Fruit fly (Drosophila melanogaster) whole organism, pupa: ENCODE results near the gene CG46303.
A peak's percentile ranks its signal among the peaks of the same experiment; 100 is the strongest.

Experiments
- CG10348 ChIP-seq: fragments of 200-800 bp; sonication (Bioruptor generic); IDR thresholded peaks from 2 replicates; pipeline ENCODE4 v1.3.6; 2022; ENCODE audit warnings: missing biosample characterization, missing genetic modification characterization
- CG12605 ChIP-seq: fragments of 200-800 bp; sonication (Bioruptor generic); IDR thresholded peaks from 2 replicates; pipeline ENCODE4 v1.3.6; 2022; ENCODE audit warnings: missing biosample characterization, missing genetic modification characterization
- CG13204 ChIP-seq: fragments of 200-800 bp; sonication (Bioruptor generic); optimal IDR thresholded peaks from 2 replicates; lab custom pipeline; 2018; ENCODE audit warnings: missing biosample characterization, mild to moderate bottlenecking, missing genetic modification characterization, moderate library complexity
- CG14655 ChIP-seq: fragments of 200-800 bp; sonication (Bioruptor generic); optimal IDR thresholded peaks from 3 replicates; lab custom pipeline; 2017; ENCODE audit warnings: mild to moderate bottlenecking, missing biosample characterization, missing genetic modification reagents, missing genetic modification characterization
- CG15710 ChIP-seq: fragments of 200-800 bp; sonication (Bioruptor generic); optimal IDR thresholded peaks from 2 replicates; lab custom pipeline; 2018; ENCODE audit warnings: missing biosample characterization, mild to moderate bottlenecking, missing genetic modification characterization, moderate library complexity
- CG17806 ChIP-seq: fragments of 200-800 bp; sonication (Bioruptor generic); optimal IDR thresholded peaks from 2 replicates; lab custom pipeline; 2018; ENCODE audit warnings: missing biosample characterization, mild to moderate bottlenecking, missing genetic modification characterization, moderate library complexity
- CG32121 ChIP-seq: fragments of 200-800 bp; sonication (Bioruptor generic); IDR thresholded peaks from 2 replicates; pipeline ENCODE4 v1.3.6; 2022; ENCODE audit warnings: missing biosample characterization, missing genetic modification characterization
- CG34367 ChIP-seq: fragments of 200-800 bp; sonication (Bioruptor generic); optimal IDR thresholded peaks from 2 replicates; lab custom pipeline; 2018; ENCODE audit warnings: missing biosample characterization, mild to moderate bottlenecking, missing genetic modification characterization
- CG4496 ChIP-seq: fragments of 200-800 bp; sonication (Bioruptor generic); IDR thresholded peaks from 3 replicates; pipeline ENCODE4 v1.3.6; 2022; ENCODE audit warnings: missing biosample characterization, missing genetic modification characterization
- CG8159 ChIP-seq: fragments of 200-800 bp; sonication (Bioruptor generic); optimal IDR thresholded peaks from 3 replicates; lab custom pipeline; 2018; ENCODE audit warnings: missing biosample characterization, mild to moderate bottlenecking, missing genetic modification characterization, moderate library complexity
- CG8301 ChIP-seq: fragments of 200-800 bp; sonication (Bioruptor generic); optimal IDR thresholded peaks from 2 replicates; lab custom pipeline; 2018; ENCODE audit warnings: missing biosample characterization, mild to moderate bottlenecking, missing genetic modification characterization
- CG9948 ChIP-seq: fragments of 200-800 bp; sonication (Bioruptor generic); optimal IDR thresholded peaks from 2 replicates; lab custom pipeline; 2018; ENCODE audit warnings: missing biosample characterization, mild to moderate bottlenecking, missing genetic modification characterization, moderate library complexity
- D1 ChIP-seq: fragments of 200-800 bp; sonication (Bioruptor generic); optimal IDR thresholded peaks from 2 replicates; lab custom pipeline; 2018; ENCODE audit warnings: missing biosample characterization, mild to moderate bottlenecking, missing genetic modification characterization, moderate library complexity
- EcR ChIP-seq: fragments of 200-800 bp; sonication (Bioruptor generic); optimal IDR thresholded peaks from 3 replicates; lab custom pipeline; 2019; ENCODE audit warnings: missing biosample characterization, missing genetic modification characterization, mild to moderate bottlenecking, moderate library complexity, missing genetic modification reagents
- Ets98B ChIP-seq: fragments of 200-800 bp; sonication (Bioruptor generic); IDR thresholded peaks from 2 replicates; pipeline ENCODE4 v1.3.6; 2022; ENCODE audit warnings: missing biosample characterization, missing genetic modification characterization
- Pif1A ChIP-seq: fragments of 200-800 bp; sonication (Bioruptor generic); optimal IDR thresholded peaks from 3 replicates; lab custom pipeline; 2016; ENCODE audit warnings: missing biosample characterization, missing genetic modification characterization
- Pif1B ChIP-seq: fragments of 200-800 bp; sonication (Bioruptor generic); optimal IDR thresholded peaks from 3 replicates; lab custom pipeline; 2016; ENCODE audit warnings: missing biosample characterization, missing genetic modification characterization
- Snoo ChIP-seq: fragments of 200-800 bp; sonication (Bioruptor generic); optimal IDR thresholded peaks from 3 replicates; lab custom pipeline; 2017; ENCODE audit warnings: missing biosample characterization, mild to moderate bottlenecking, missing genetic modification characterization, inconsistent platforms
- fd96Ca ChIP-seq: fragments of 200-800 bp; sonication (Bioruptor generic); IDR thresholded peaks from 3 replicates; pipeline ENCODE4 v1.3.6; 2022; ENCODE audit warnings: missing biosample characterization, missing genetic modification characterization
- gl ChIP-seq: fragments of 200-800 bp; sonication (Bioruptor generic); optimal IDR thresholded peaks from 2 replicates; lab custom pipeline; 2018; ENCODE audit warnings: missing biosample characterization, mild to moderate bottlenecking, missing genetic modification characterization
- rn ChIP-seq: fragments of 200-800 bp; sonication (Bioruptor generic); IDR thresholded peaks from 2 replicates; pipeline ENCODE4 v1.3.6; 2022; ENCODE audit warnings: missing biosample characterization, missing genetic modification characterization

Gene CG46303

dm6 chr3R:5821750-5822149, at the start of gene CG46303:
TSS of gene CG46303 (plus strand) at chr3R:5821972.
- TF ChIP-seq Ets98B (GFP tag; lab: Robert Waterston, UW), result no peak
- no peak for TF ChIP-seq CG9948
- no peak for TF ChIP-seq CG34367 (tag; lab: Kevin White, UChicago)
- TF ChIP-seq CG14655 (GFP tag; lab: Kevin White, UChicago), result no peak

- no peak for TF ChIP-seq CG17806
- no peak for TF ChIP-seq CG10348
- TF ChIP-seq CG4496, result 0 out of 3 replicates have a peak, but pooled peaks have one; percentile 25
- TF ChIP-seq CG13204 (GFP tag; lab: Kevin White, UChicago), result no peak
- TF ChIP-seq, all 21 proteins: peak for 1
Measured at dm6 chr3R:5772433-5772832, 49.3 kb upstream of the CG46303 start.

DNA sequence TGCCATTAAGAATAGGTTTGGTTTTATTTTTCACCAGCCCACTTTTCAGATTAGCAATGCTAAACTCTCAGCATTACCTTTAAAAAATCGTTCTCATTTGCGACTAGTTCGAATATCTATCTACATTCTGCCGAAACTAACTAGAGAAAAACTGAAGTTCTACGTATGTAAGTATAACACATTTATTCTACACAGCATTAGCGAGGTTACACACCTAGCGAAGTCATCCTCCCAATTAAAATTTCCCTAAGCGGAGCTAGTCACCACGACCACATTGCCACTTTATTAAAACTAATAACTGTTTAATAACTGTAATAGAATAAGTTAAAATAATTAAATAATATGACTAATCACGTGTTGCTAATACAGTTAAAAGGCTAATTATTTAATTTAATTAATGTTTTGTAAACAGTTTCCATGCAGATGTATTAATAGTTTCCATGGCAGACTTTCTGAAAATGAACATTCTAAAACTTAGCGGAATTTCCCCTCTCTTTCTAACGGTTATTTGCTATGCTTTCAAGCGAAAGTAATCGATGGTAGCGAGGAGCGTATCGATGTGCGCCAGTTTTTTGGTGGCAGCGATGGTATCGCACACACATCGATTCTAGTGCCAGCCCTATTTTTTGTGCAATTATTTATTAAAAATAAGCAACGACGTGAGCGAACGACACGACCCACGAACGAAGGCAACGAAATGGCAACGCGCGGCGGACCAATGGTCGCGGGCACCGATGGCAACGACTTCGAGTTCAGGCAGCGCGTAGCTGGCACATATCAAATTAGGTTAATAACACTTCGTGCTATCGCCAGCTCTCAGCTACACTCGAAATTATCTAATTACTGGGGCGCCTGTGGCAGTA, 42.8 kb upstream of the CG46303 start, which contains the start of gene jagn:
TSS of gene jagn (plus strand) at position 585 of the 863 bp plus-strand sequence.
- TF ChIP-seq Snoo (tag; lab: Kevin White, UChicago) (peak; percentile 28), CG14655 (GFP tag; lab: Kevin White, UChicago) (no peak), CG8301 (tag; lab: Kevin White, UChicago) (no peak), CG13204 (GFP tag; lab: Kevin White, UChicago) (no peak), fd96Ca (peak; percentile 56; the same call in 2 of the 3 replicates), CG15710 (tag; lab: Kevin White, UChicago) (peak; percentile 23), CG4496 (peak; percentile 33; the same call in 1 of the 3 replicates), CG17806 (no peak), CG10348 (no peak), D1 (no peak), rn (GFP tag; lab: Robert Waterston, UW) (no peak), EcR (GFP tag; lab: Kevin White, UChicago) (no peak), CG12605 (GFP tag; lab: Robert Waterston, UW) (no peak), CG32121 (GFP tag; lab: Robert Waterston, UW) (no peak), CG9948 (no peak), Ets98B (GFP tag; lab: Robert Waterston, UW) (peak; percentile 25; the same call in 1 of the 2 replicates), Pif1B (GFP tag; lab: Kevin White, UChicago) (no peak), Pif1A (no peak), CG8159 (tag; lab: Kevin White, UChicago) (no peak), CG34367 (tag; lab: Kevin White, UChicago) (no peak), gl (tag; lab: Kevin White, UChicago) (no peak)

dm6 chr3R:5780976-5781375, 40.8 kb upstream of the CG46303 start, which contains the start of gene CG2082:
TSS of gene CG2082 (minus strand) at chr3R:5781076.
- no peak for TF ChIP-seq CG8159 (tag; lab: Kevin White, UChicago)
- TF ChIP-seq D1, result no peak
- no peak for TF ChIP-seq CG13204 (GFP tag; lab: Kevin White, UChicago)
- no peak for TF ChIP-seq CG32121 (GFP tag; lab: Robert Waterston, UW)
- no peak for TF ChIP-seq Ets98B (GFP tag; lab: Robert Waterston, UW)
- TF ChIP-seq CG12605 (GFP tag; lab: Robert Waterston, UW), result no peak
- no peak for TF ChIP-seq EcR (GFP tag; lab: Kevin White, UChicago)
- TF ChIP-seq CG10348, result no peak
- TF ChIP-seq fd96Ca, result no peak
- TF ChIP-seq, all 21 proteins: peak for 0

DNA sequence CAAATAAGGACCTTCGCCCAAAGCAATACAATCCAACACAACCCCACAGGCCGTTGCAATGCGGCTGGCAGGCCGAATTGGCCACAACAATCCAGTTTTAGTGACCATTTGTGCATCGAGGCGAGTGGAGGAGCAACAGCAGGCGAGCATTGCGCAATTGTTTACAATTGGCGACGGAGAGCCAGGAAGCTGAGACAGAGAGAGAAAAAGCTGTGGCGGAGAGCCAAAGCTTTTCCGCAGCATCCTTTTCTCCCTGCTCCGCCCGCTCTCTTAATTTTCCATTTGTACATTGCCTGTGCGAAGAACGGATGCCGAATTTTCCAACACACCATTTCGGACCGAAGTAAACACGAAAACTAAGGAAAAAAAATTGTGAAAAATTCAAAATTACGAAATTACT, 40.3 kb upstream of the CG46303 start, which contains the start of gene kat-60L1:
TSS of gene kat-60L1 (plus strand) at position 301 of the 400 bp plus-strand sequence.
- no peak for TF ChIP-seq CG34367 (tag; lab: Kevin White, UChicago)

dm6 chr3R:5789025-5789953, 32.5 kb upstream of the CG46303 start, which contains the start of the genes Hat1 and Rpn5:
TSS of gene Hat1 (minus strand) at chr3R:5789384.
TSS of gene Rpn5 (plus strand) at chr3R:5789493.
- TF ChIP-seq CG8301 (tag; lab: Kevin White, UChicago) (peak; percentile 61), CG4496 (peak; percentile 68), CG17806 (peak; percentile 41), CG8159 (tag; lab: Kevin White, UChicago) (peak; percentile 71), Snoo (tag; lab: Kevin White, UChicago) (peak; percentile 70), Ets98B (GFP tag; lab: Robert Waterston, UW) (peak; percentile 56; the same call in 1 of the 2 replicates), gl (tag; lab: Kevin White, UChicago) (peak; percentile 3), CG14655 (GFP tag; lab: Kevin White, UChicago) (peak; percentile 71), CG34367 (tag; lab: Kevin White, UChicago) (peak; percentile 49), rn (GFP tag; lab: Robert Waterston, UW) (no peak; the same call in 1 of the 2 replicates), EcR (GFP tag; lab: Kevin White, UChicago) (no peak), CG15710 (tag; lab: Kevin White, UChicago) (peak; percentile 66), D1 (no peak), CG9948 (peak; percentile 54), CG13204 (GFP tag; lab: Kevin White, UChicago) (no peak), CG32121 (GFP tag; lab: Robert Waterston, UW) (no peak), Pif1A (peak; percentile 79), CG12605 (GFP tag; lab: Robert Waterston, UW) (no peak), Pif1B (GFP tag; lab: Kevin White, UChicago) (peak; percentile 63), fd96Ca (peak; percentile 64; the same call in 2 of the 3 replicates), CG10348 (no peak)
